Fruit fly (Drosophila melanogaster) whole organism, embryonic: ENCODE measurements around the gene CG4461.

Experiments
- ATbp ChIP-seq: fragments of 200-800 bp; sonication (Bioruptor generic); optimal IDR thresholded peaks from 2 replicates; lab custom pipeline; 2017; ENCODE audit warnings: missing biosample characterization, mild to moderate bottlenecking, missing genetic modification characterization, missing genetic modification reagents
- Abd-B ChIP-seq: fragments of 200-800 bp; sonication (Bioruptor generic); optimal IDR thresholded peaks from 2 replicates; lab custom pipeline; 2018; ENCODE audit warnings: missing biosample characterization, mild to moderate bottlenecking, missing genetic modification characterization, moderate library complexity
- Atf3 ChIP-seq: fragments of 200-800 bp; sonication (Bioruptor generic); optimal IDR thresholded peaks from 3 replicates; lab custom pipeline; 2016; ENCODE audit warnings: missing biosample characterization, missing genetic modification characterization
- Awh ChIP-seq: fragments of 200-800 bp; sonication (Bioruptor generic); IDR thresholded peaks from 2 replicates; pipeline ENCODE4, ENCODE4 v1.3.6; 2022; ENCODE audit warnings: missing biosample characterization, missing genetic modification characterization
- Bgb ChIP-seq: fragments of 200-800 bp; sonication (Bioruptor generic); IDR thresholded peaks from 2 replicates; pipeline ENCODE4 v1.3.6; 2022; ENCODE audit warnings: missing biosample characterization, missing genetic modification characterization; ENCODE audit not compliant: partially characterized antibody
- CG10959 ChIP-seq: fragments of 200-800 bp; sonication (Bioruptor generic); IDR thresholded peaks from 2 replicates; pipeline ENCODE4 v1.3.6; 2022; ENCODE audit warnings: missing biosample characterization, missing genetic modification characterization
- CG11247 ChIP-seq: fragments of 200-800 bp; sonication (Bioruptor generic); IDR thresholded peaks from 2 replicates; pipeline ENCODE4 v1.3.6; 2022; ENCODE audit warnings: missing biosample characterization, missing genetic modification characterization
- CG13775 ChIP-seq: fragments of 200-800 bp; sonication (Bioruptor generic); optimal IDR thresholded peaks from 3 replicates; lab custom pipeline; 2017; ENCODE audit warnings: missing biosample characterization, mild to moderate bottlenecking, missing genetic modification characterization
- CG15269 ChIP-seq: fragments of 200-800 bp; sonication (Bioruptor generic); optimal IDR thresholded peaks from 2 replicates; lab custom pipeline; 2018; ENCODE audit warnings: missing biosample characterization, mild to moderate bottlenecking, missing genetic modification characterization, moderate library complexity
- CG16779 ChIP-seq: fragments of 200-800 bp; sonication (Bioruptor generic); IDR thresholded peaks from 2 replicates; pipeline ENCODE4 v1.3.6; 2022; ENCODE audit warnings: missing biosample characterization, missing genetic modification characterization
- CG16813 ChIP-seq: fragments of 200-800 bp; sonication (Bioruptor generic); IDR thresholded peaks from 3 replicates; pipeline ENCODE4 v1.3.6; 2022; ENCODE audit warnings: missing biosample characterization, missing genetic modification characterization; ENCODE audit not compliant: partially characterized antibody
- CG1792 ChIP-seq: fragments of 200-800 bp; sonication (Bioruptor generic); optimal IDR thresholded peaks from 2 replicates; lab custom pipeline; 2016; ENCODE audit warnings: missing biosample characterization, missing genetic modification characterization
- CG2712 ChIP-seq: fragments of 200-800 bp; optimal IDR thresholded peaks from 3 replicates; lab custom pipeline; 2019; ENCODE audit warnings: missing biosample characterization, mild to moderate bottlenecking, missing genetic modification characterization, moderate library complexity
- CG30020 ChIP-seq: fragments of 200-800 bp; optimal IDR thresholded peaks from 2 replicates; lab custom pipeline; 2019; ENCODE audit warnings: missing biosample characterization, mild to moderate bottlenecking, missing genetic modification characterization, moderate library complexity
- CG6272 ChIP-seq: fragments of 200-800 bp; sonication (Bioruptor generic); IDR thresholded peaks from 2 replicates; pipeline ENCODE4 v1.3.6; 2022; ENCODE audit warnings: missing biosample characterization, missing genetic modification characterization
- CG7357 ChIP-seq: fragments of 200-800 bp; sonication (Bioruptor generic); IDR thresholded peaks from 3 replicates; pipeline ENCODE4 v1.3.6; 2022; ENCODE audit warnings: missing biosample characterization, missing genetic modification characterization
- CG8089 ChIP-seq: fragments of 200-800 bp; sonication (Bioruptor generic); optimal IDR thresholded peaks from 3 replicates; lab custom pipeline; 2016; ENCODE audit warnings: missing biosample characterization, missing genetic modification characterization
- CG9609 ChIP-seq: fragments of 200-800 bp; sonication (Bioruptor generic); optimal IDR thresholded peaks from 3 replicates; lab custom pipeline; 2016; ENCODE audit warnings: missing biosample characterization, missing genetic modification characterization
- D ChIP-seq, 2 experiments: fragments of 200-800 bp in 1 of 2; fragments of >200 bp in 1 of 2; sonication (Bioruptor generic) in 1 of 2; optimal IDR thresholded peaks; 2 replicates in 1 of 2; 3 replicates in 1 of 2; lab custom pipeline; 2017; ENCODE audit warnings: mild to moderate bottlenecking in 1 of 2, missing biosample characterization in 1 of 2, missing genetic modification characterization in 1 of 2, missing genetic modification reagents in 1 of 2
- D19B ChIP-seq: fragments of 200-800 bp; sonication (Bioruptor generic); optimal IDR thresholded peaks from 2 replicates; lab custom pipeline; 2017; ENCODE audit warnings: missing biosample characterization, mild to moderate bottlenecking, missing genetic modification characterization
- Dref ChIP-seq: fragments of 200-800 bp; sonication (Bioruptor generic); IDR thresholded peaks from 2 replicates; pipeline ENCODE4 v1.3.6; 2022; ENCODE audit warnings: missing biosample characterization, missing genetic modification characterization
- Eip74EF ChIP-seq, 2 experiments: fragments of 200-800 bp in 1 of 2; fragments of >200 bp in 1 of 2; sonication (Bioruptor generic) in 1 of 2; optimal IDR thresholded peaks; 2 replicates each; lab custom pipeline; 2017 to 2019; ENCODE audit warnings: missing biosample characterization in 2 of 2, missing genetic modification characterization in 2 of 2, mild to moderate bottlenecking in 1 of 2, moderate library complexity in 1 of 2
- Elba2 ChIP-seq: fragments of 200-800 bp; sonication (Bioruptor generic); optimal IDR thresholded peaks from 3 replicates; lab custom pipeline; 2016; ENCODE audit warnings: missing biosample characterization, missing genetic modification characterization
- Fer1 ChIP-seq: fragments of 200-800 bp; sonication (Bioruptor generic); optimal IDR thresholded peaks from 2 replicates; lab custom pipeline; 2017; ENCODE audit warnings: missing biosample characterization, mild to moderate bottlenecking, missing genetic modification characterization
- Gsc ChIP-seq: fragments of 200-800 bp; sonication (Bioruptor generic); IDR thresholded peaks from 2 replicates; pipeline ENCODE4 v1.3.6; 2022; ENCODE audit warnings: missing biosample characterization, missing genetic modification characterization
- HLHmδ ChIP-seq: fragments of 200-800 bp; sonication (Bioruptor generic); optimal IDR thresholded peaks from 2 replicates; lab custom pipeline; 2018; ENCODE audit warnings: missing biosample characterization, mild to moderate bottlenecking, missing genetic modification characterization, moderate library complexity
- HmgZ ChIP-seq: fragments of 200-800 bp; sonication (Bioruptor generic); optimal IDR thresholded peaks from 2 replicates; lab custom pipeline; 2018; ENCODE audit warnings: missing biosample characterization, mild to moderate bottlenecking, missing genetic modification characterization
- Hsf ChIP-seq: fragments of 200-800 bp; sonication (Bioruptor generic); optimal IDR thresholded peaks from 3 replicates; lab custom pipeline; 2016; ENCODE audit warnings: missing biosample characterization, missing genetic modification characterization
- Kr ChIP-seq: fragments of 200-800 bp; sonication (Bioruptor generic); optimal IDR thresholded peaks from 2 replicates; lab custom pipeline; 2017; ENCODE audit warnings: missing biosample characterization, mild to moderate bottlenecking, missing genetic modification characterization
- NfI ChIP-seq: fragments of 200-800 bp; sonication (Bioruptor generic); optimal IDR thresholded peaks from 3 replicates; lab custom pipeline; 2018; ENCODE audit warnings: missing biosample characterization, mild to moderate bottlenecking, missing genetic modification characterization, moderate library complexity
- Oaz ChIP-seq: fragments of 200-800 bp; sonication (Bioruptor generic); IDR thresholded peaks from 2 replicates; pipeline ENCODE4 v1.3.6; 2022; ENCODE audit warnings: missing biosample characterization, missing genetic modification characterization
- PHDP ChIP-seq: fragments of 200-800 bp; sonication (Bioruptor generic); optimal IDR thresholded peaks from 3 replicates; lab custom pipeline; 2018; ENCODE audit warnings: missing biosample characterization, mild to moderate bottlenecking, missing genetic modification characterization, moderate library complexity
- ac ChIP-seq: fragments of 200-800 bp; sonication (Bioruptor generic); optimal IDR thresholded peaks from 3 replicates; lab custom pipeline; 2017; ENCODE audit warnings: missing biosample characterization, mild to moderate bottlenecking, missing genetic modification characterization
- cg ChIP-seq: fragments of 200-800 bp; sonication (Bioruptor generic); optimal IDR thresholded peaks from 3 replicates; lab custom pipeline; 2019; ENCODE audit warnings: missing biosample characterization, mild to moderate bottlenecking, missing genetic modification characterization, moderate library complexity
- chm ChIP-seq: fragments of 200-800 bp; sonication (Bioruptor generic); IDR thresholded peaks from 2 replicates; pipeline ENCODE4 v1.3.6; 2022; ENCODE audit warnings: missing biosample characterization, missing genetic modification characterization
- ci ChIP-seq: fragments of 200-800 bp; sonication (Bioruptor generic); IDR thresholded peaks from 3 replicates; pipeline ENCODE4 v1.3.6; 2022; ENCODE audit warnings: missing biosample characterization, missing genetic modification characterization
- crol ChIP-seq: fragments of 200-800 bp; sonication (Bioruptor generic); IDR thresholded peaks from 2 replicates; pipeline ENCODE4 v1.3.6; 2022; ENCODE audit warnings: missing biosample characterization, missing genetic modification characterization
- fd96Cb ChIP-seq: fragments of 200-800 bp; sonication (Bioruptor generic); optimal IDR thresholded peaks from 2 replicates; lab custom pipeline; 2018; ENCODE audit warnings: missing biosample characterization, mild to moderate bottlenecking, missing genetic modification characterization, moderate library complexity
- lilli ChIP-seq: fragments of 200-800 bp; sonication (Bioruptor generic); optimal IDR thresholded peaks from 3 replicates; lab custom pipeline; 2016; ENCODE audit warnings: missing biosample characterization, missing genetic modification characterization
- lmd ChIP-seq: fragments of 200-800 bp; sonication (Bioruptor generic); IDR thresholded peaks from 2 replicates; pipeline ENCODE4 v1.3.6; 2022; ENCODE audit warnings: missing biosample characterization, missing genetic modification characterization
- lola ChIP-seq, 3 experiments: fragments of >200 bp in 2 of 3; fragments of 200-800 bp in 1 of 3; sonication (Bioruptor generic) in 1 of 3; optimal IDR thresholded peaks; 2 replicates each; lab custom pipeline; 2017 to 2019; ENCODE audit warnings: missing biosample characterization in 3 of 3, missing genetic modification characterization in 3 of 3, mild to moderate bottlenecking in 1 of 3, moderate library complexity in 1 of 3
- nerfin-1 ChIP-seq: fragments of 200-800 bp; sonication (Bioruptor generic); optimal IDR thresholded peaks from 3 replicates; lab custom pipeline; 2019; ENCODE audit warnings: missing biosample characterization, mild to moderate bottlenecking, missing genetic modification characterization, moderate library complexity
- org-1 ChIP-seq: fragments of 200-800 bp; sonication (Bioruptor generic); optimal IDR thresholded peaks from 2 replicates; lab custom pipeline; 2017; ENCODE audit warnings: missing biosample characterization, missing genetic modification characterization
- peb ChIP-seq: fragments of 200-800 bp; sonication (Bioruptor generic); IDR thresholded peaks from 2 replicates; pipeline ENCODE4 v1.3.6; 2022; ENCODE audit warnings: missing biosample characterization, missing genetic modification characterization
- pita ChIP-seq: fragments of 200-800 bp; sonication (Bioruptor generic); optimal IDR thresholded peaks from 2 replicates; lab custom pipeline; 2017; ENCODE audit warnings: missing biosample characterization, mild to moderate bottlenecking, missing genetic modification characterization
- repo ChIP-seq: fragments of 200-800 bp; sonication (Bioruptor generic); optimal IDR thresholded peaks from 2 replicates; lab custom pipeline; 2016; ENCODE audit warnings: missing biosample characterization, missing genetic modification characterization
- tx ChIP-seq: fragments of 200-800 bp; sonication (Bioruptor generic); optimal IDR thresholded peaks from 2 replicates; lab custom pipeline; 2016; ENCODE audit warnings: missing biosample characterization, missing genetic modification characterization
- vnd ChIP-seq: fragments of 200-800 bp; sonication (Bioruptor generic); IDR thresholded peaks from 3 replicates; pipeline ENCODE4 v1.3.6; 2022; ENCODE audit warnings: missing biosample characterization, missing genetic modification characterization; ENCODE audit not compliant: partially characterized antibody

CG4461 gene

DNA sequence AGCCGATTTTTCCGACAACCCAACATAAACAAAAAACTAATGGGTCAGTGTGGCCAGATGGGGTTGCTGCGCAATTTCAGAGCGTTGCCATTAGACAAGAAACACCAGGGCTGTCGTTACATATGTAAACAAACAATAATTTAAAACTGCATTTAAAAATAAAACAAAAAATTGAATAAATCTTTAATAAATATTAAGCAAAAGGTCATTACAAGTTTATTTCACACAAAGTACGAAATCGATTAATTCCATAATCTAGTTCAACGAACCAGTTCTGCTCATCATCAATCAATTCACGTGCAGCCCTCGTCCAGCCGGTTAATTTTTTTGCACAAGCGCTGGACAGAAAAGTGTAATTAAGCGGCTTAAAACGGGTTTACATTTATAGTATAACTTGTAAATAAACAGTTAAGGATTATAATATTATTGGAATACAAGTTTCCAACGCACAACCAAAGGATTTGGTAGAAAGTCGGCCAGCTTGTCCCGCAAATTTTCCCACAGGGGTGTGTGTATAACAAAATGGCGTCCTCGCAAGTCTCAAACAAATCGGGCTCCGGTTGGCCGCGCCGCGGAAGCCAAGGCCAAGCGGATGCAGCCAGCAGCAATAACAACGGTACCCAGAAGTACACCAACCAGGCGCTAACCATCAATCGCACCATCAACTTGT is 35.7 kb downstream of the CG4461 start, which contains the start of the genes CG4022 and Cpsf5 (continued):
- TF ChIP-seq fd96Cb (tag; lab: Kevin White, UChicago) (peak; percentile 68), CG1792 (GFP tag; lab: Kevin White, UChicago) (peak; percentile 55), CG6272 (GFP tag; lab: Robert Waterston, UW) (peak; percentile 66), lola (GFP tag; optimal IDR thresholded peaks at IDR 0.05; lab: Kevin White, UChicago) (peak in 1 of 3 experiments; percentile 84), D (optimal IDR thresholded peaks at IDR 0.05; lab: Kevin White, UChicago) (no peak), D (GFP tag; optimal IDR thresholded peaks at IDR 0.05; lab: Kevin White, UChicago) (peak; percentile 75), Awh (peak; percentile 62; the same call in 1 of the 2 replicates), nerfin-1 (peak; percentile 69), Atf3 (peak; percentile 36), CG9609 (GFP tag; lab: Kevin White, UChicago) (peak; percentile 50), Gsc (no peak), ac (GFP tag; lab: Kevin White, UChicago) (peak; percentile 20), Dref (GFP tag; lab: Robert Waterston, UW) (peak; percentile 48), lilli (GFP tag; lab: Kevin White, UChicago) (peak; percentile 90), CG30020 (peak; percentile 78), CG15269 (tag; lab: Kevin White, UChicago) (peak; percentile 88), Oaz (GFP tag; lab: Robert Waterston, UW) (peak; percentile 80), D19B (GFP tag; lab: Kevin White, UChicago) (peak; percentile 45), Bgb (peak; percentile 23; the same call in 1 of the 2 replicates), NfI (GFP tag; lab: Kevin White, UChicago) (peak; percentile 87), crol (GFP tag; lab: Robert Waterston, UW) (no peak), CG11247 (GFP tag; lab: Robert Waterston, UW) (peak; percentile 70), vnd (GFP tag; lab: Robert Waterston, UW) (no peak), HLHmδ (GFP tag; lab: Kevin White, UChicago) (no peak), Fer1 (GFP tag; lab: Kevin White, UChicago) (peak; percentile 82), Eip74EF (GFP tag; optimal IDR thresholded peaks at IDR 0.05; lab: Kevin White, UChicago) (peak in 1 of 2 experiments; percentile 36), peb (GFP tag; lab: Robert Waterston, UW) (peak; percentile 73), lmd (GFP tag; lab: Robert Waterston, UW) (peak; percentile 81), Kr (GFP tag; lab: Kevin White, UChicago) (no peak), CG7357 (GFP tag; lab: Robert Waterston, UW) (0 out of 3 replicates have a peak, but pooled peaks have one; percentile 55), HmgZ (tag; lab: Kevin White, UChicago) (peak; percentile 91), pita (no peak), Elba2 (GFP tag; lab: Kevin White, UChicago) (peak; percentile 63), chm (GFP tag; lab: Robert Waterston, UW) (peak; percentile 50; the same call in 1 of the 2 replicates), CG16813 (GFP tag; lab: Robert Waterston, UW) (peak; percentile 48; the same call in 1 of the 3 replicates), tx (GFP tag; lab: Kevin White, UChicago) (peak; percentile 40), CG8089 (GFP tag; lab: Kevin White, UChicago) (peak; percentile 20), CG13775 (GFP tag; lab: Kevin White, UChicago) (peak; percentile 87), org-1 (peak; percentile 45), CG10959 (peak; percentile 70), Hsf (GFP tag; lab: Kevin White, UChicago) (peak; percentile 85), Abd-B (GFP tag; lab: Kevin White, UChicago) (peak; percentile 86), cg (GFP tag; lab: Kevin White, UChicago) (no peak), CG2712 (tag; lab: Kevin White, UChicago) (peak; percentile 91), ATbp (GFP tag; lab: Kevin White, UChicago) (peak; percentile 62), CG16779 (GFP tag; lab: Robert Waterston, UW) (no peak), ci (GFP tag; lab: Robert Waterston, UW) (peak; percentile 90), repo (peak; percentile 2), PHDP (tag; lab: Kevin White, UChicago) (peak; percentile 87)
